Worm (Caenorhabditis elegans) whole organism, L3 larva: ENCODE data around the gene lem-4.

Experiments used
- R02D3.7 ChIP-seq: fragments of 150-350 bp; optimal IDR thresholded peaks from 2 replicates; lab custom pipeline; 2014; ENCODE audit warnings: missing biosample characterization, missing genetic modification characterization
- ZK546.5 ChIP-seq: sonication (generic microtip); optimal IDR thresholded peaks from 2 replicates; lab custom pipeline; 2017; ENCODE audit warnings: missing biosample characterization, missing genetic modification characterization
- ama-1 ChIP-seq: fragments of 150-350 bp; optimal IDR thresholded peaks from 2 replicates; lab custom pipeline; 2018
- ceh-16 ChIP-seq: sonication (generic microtip); optimal IDR thresholded peaks from 2 replicates; lab custom pipeline; 2017; ENCODE audit warnings: missing biosample characterization, missing genetic modification characterization
- ceh-28 ChIP-seq: fragments of 150-350 bp; optimal IDR thresholded peaks from 2 replicates; lab custom pipeline; 2014; ENCODE audit warnings: missing biosample characterization, missing genetic modification reagents, missing genetic modification characterization
- ceh-82 ChIP-seq: fragments of 150-350 bp; optimal IDR thresholded peaks from 2 replicates; lab custom pipeline; 2014; ENCODE audit warnings: missing biosample characterization, missing genetic modification characterization
- ceh-9 ChIP-seq: sonication (generic microtip); optimal IDR thresholded peaks from 2 replicates; lab custom pipeline; 2018; ENCODE audit warnings: missing biosample characterization, missing genetic modification characterization
- egl-27 ChIP-seq: sonication (generic microtip); optimal IDR thresholded peaks from 4 replicates; lab custom pipeline; 2017; ENCODE audit warnings: missing biosample characterization, missing genetic modification reagents, missing genetic modification characterization
- egl-5 ChIP-seq: fragments of 150-350 bp; optimal IDR thresholded peaks from 2 replicates; lab custom pipeline; 2017; ENCODE audit warnings: missing biosample characterization, missing genetic modification reagents, missing genetic modification characterization, inconsistent platforms
- elt-1 ChIP-seq: fragments of 150-350 bp; optimal IDR thresholded peaks from 2 replicates; lab custom pipeline; 2014; ENCODE audit warnings: missing biosample characterization, missing genetic modification characterization
- elt-3 ChIP-seq, 3 experiments: fragments of 150-350 bp in 1 of 3; sonication (generic microtip) in 2 of 3; optimal IDR thresholded peaks; 2 replicates in 2 of 3; 4 replicates in 1 of 3; lab custom pipeline; 2014 to 2017; ENCODE audit warnings: missing biosample characterization in 3 of 3, missing genetic modification characterization in 3 of 3
- eor-1 ChIP-seq, 2 experiments: fragments of 150-350 bp; optimal IDR thresholded peaks; 2 replicates each; lab custom pipeline; 2014 to 2018; ENCODE audit warnings: missing biosample characterization in 2 of 2, missing genetic modification characterization in 2 of 2
- fkh-10 ChIP-seq: sonication (generic microtip); optimal IDR thresholded peaks from 2 replicates; lab custom pipeline; 2017; ENCODE audit warnings: missing biosample characterization, missing genetic modification reagents, missing genetic modification characterization
- fkh-2 ChIP-seq: fragments of 150-350 bp; optimal IDR thresholded peaks from 2 replicates; lab custom pipeline; 2014; ENCODE audit warnings: missing biosample characterization, missing genetic modification reagents, missing genetic modification characterization
- hmg-11 ChIP-seq: sonication (generic microtip); optimal IDR thresholded peaks from 2 replicates; lab custom pipeline; 2016; ENCODE audit warnings: missing genetic modification characterization, missing compliant biosample characterization
- jun-1 ChIP-seq: fragments of 150-350 bp; optimal IDR thresholded peaks from 2 replicates; lab custom pipeline; 2014; ENCODE audit warnings: missing biosample characterization, missing genetic modification reagents, missing genetic modification characterization
- lin-15B ChIP-seq: fragments of 150-350 bp; optimal IDR thresholded peaks from 2 replicates; lab custom pipeline; 2014; ENCODE audit warnings: missing biosample characterization, missing genetic modification characterization
- lin-39 ChIP-seq: fragments of 150-350 bp; optimal IDR thresholded peaks from 2 replicates; lab custom pipeline; 2018; ENCODE audit warnings: missing biosample characterization, missing genetic modification reagents, missing genetic modification characterization
- lsy-12 ChIP-seq: sonication (generic microtip); optimal IDR thresholded peaks from 2 replicates; lab custom pipeline; 2016; ENCODE audit warnings: mild to moderate bottlenecking, missing genetic modification characterization, missing compliant biosample characterization
- mml-1 ChIP-seq: fragments of 150-350 bp; sonication (generic microtip); optimal IDR thresholded peaks from 3 replicates; lab custom pipeline; 2014; ENCODE audit warnings: missing biosample characterization, missing genetic modification characterization
- nfya-1 ChIP-seq: sonication (generic microtip); optimal IDR thresholded peaks from 2 replicates; lab custom pipeline; 2017; ENCODE audit warnings: missing genetic modification characterization, mild to moderate bottlenecking, missing compliant biosample characterization, antibody characterized with exemption, moderate library complexity; ENCODE audit not compliant: insufficient read depth
- nhr-11 ChIP-seq: fragments of 150-350 bp; optimal IDR thresholded peaks from 2 replicates; lab custom pipeline; 2014; ENCODE audit warnings: missing biosample characterization, missing genetic modification characterization
- nhr-12 ChIP-seq: fragments of 150-350 bp; optimal IDR thresholded peaks from 2 replicates; lab custom pipeline; 2014; ENCODE audit warnings: missing biosample characterization, missing genetic modification characterization
- nhr-23 ChIP-seq: fragments of 150-350 bp; optimal IDR thresholded peaks from 2 replicates; lab custom pipeline; 2014; ENCODE audit warnings: missing biosample characterization, missing genetic modification reagents, missing genetic modification characterization
- nhr-237 ChIP-seq: fragments of 150-350 bp; optimal IDR thresholded peaks from 2 replicates; lab custom pipeline; 2014; ENCODE audit warnings: missing biosample characterization, missing genetic modification characterization
- nhr-28 ChIP-seq: fragments of 150-350 bp; optimal IDR thresholded peaks from 2 replicates; lab custom pipeline; 2014; ENCODE audit warnings: missing biosample characterization, missing genetic modification characterization
- nhr-43 ChIP-seq: sonication (generic microtip); optimal IDR thresholded peaks from 2 replicates; lab custom pipeline; 2016; ENCODE audit warnings: mild to moderate bottlenecking, missing genetic modification characterization, missing compliant biosample characterization; ENCODE audit not compliant: poor library complexity, severe bottlenecking
- nhr-67 ChIP-seq: fragments of 150-350 bp; optimal IDR thresholded peaks from 2 replicates; lab custom pipeline; 2014; ENCODE audit warnings: missing biosample characterization, missing genetic modification characterization
- nhr-77 ChIP-seq: fragments of 150-350 bp; optimal IDR thresholded peaks from 2 replicates; lab custom pipeline; 2014; ENCODE audit warnings: missing biosample characterization, missing genetic modification characterization
- pha-4 ChIP-seq: fragments of 150-350 bp; optimal IDR thresholded peaks from 2 replicates; lab custom pipeline; 2014; ENCODE audit warnings: missing biosample characterization, missing genetic modification reagents, missing genetic modification characterization
- skn-1 ChIP-seq: fragments of 150-350 bp; optimal IDR thresholded peaks from 2 replicates; lab custom pipeline; 2014; ENCODE audit warnings: missing biosample characterization, missing genetic modification characterization
- snpc-4 ChIP-seq: fragments of 150-350 bp; optimal IDR thresholded peaks from 2 replicates; lab custom pipeline; 2014; ENCODE audit warnings: missing biosample characterization, missing genetic modification characterization
- tbx-2 ChIP-seq: sonication (generic microtip); optimal IDR thresholded peaks from 2 replicates; lab custom pipeline; 2016; ENCODE audit warnings: mild to moderate bottlenecking, missing genetic modification characterization, missing compliant biosample characterization
- unc-62 ChIP-seq: fragments of 150-350 bp; sonication (generic microtip); optimal IDR thresholded peaks from 4 replicates; lab custom pipeline; 2014; ENCODE audit warnings: missing biosample characterization, missing genetic modification reagents, missing genetic modification characterization
- zag-1 ChIP-seq: fragments of 150-350 bp; optimal IDR thresholded peaks from 2 replicates; lab custom pipeline; 2014; ENCODE audit warnings: missing biosample characterization, missing genetic modification characterization

Gene lem-4

ce11 chrIV:829691-830090 is 24.9 kb downstream of the lem-4 start:
- no peak for TF ChIP-seq unc-62 (GFP tag; lab: Kevin White, UChicago)
- no peak for TF ChIP-seq egl-5 (tag; lab: Kevin White, UChicago)
- TF ChIP-seq fkh-2 (tag; lab: Kevin White, UChicago): no peak
- TF ChIP-seq tbx-2: no peak
- no peak for TF ChIP-seq fkh-10 (GFP tag; lab: Kevin White, UChicago)
- no peak for TF ChIP-seq lin-15B
- TF ChIP-seq ceh-82: no peak
- TF ChIP-seq jun-1 (tag; lab: Kevin White, UChicago): no peak
- no peak for TF ChIP-seq nhr-12 (tag; lab: Kevin White, UChicago)
- TF ChIP-seq nhr-67 (tag; lab: Kevin White, UChicago): no peak
- no peak for TF ChIP-seq ceh-16
- TF ChIP-seq nhr-11 (tag; lab: Kevin White, UChicago): no peak
- no peak for TF ChIP-seq lsy-12 (tag; lab: Kevin White, UChicago)
- TF ChIP-seq, all 47 proteins: peak for 0

ce11 chrIV:829107-829506 is 25.5 kb downstream of the lem-4 start:
- TF ChIP-seq ceh-82 (no peak), nhr-43 (tag; lab: Kevin White, UChicago) (no peak), ZK546.5 (tag; lab: Kevin White, UChicago) (no peak), jun-1 (tag; lab: Kevin White, UChicago) (no peak), skn-1 (tag; lab: Kevin White, UChicago) (no peak), elt-1 (tag; lab: Kevin White, UChicago) (no peak), unc-62 (GFP tag; lab: Kevin White, UChicago) (no peak), lsy-12 (tag; lab: Kevin White, UChicago) (no peak), nhr-28 (tag; lab: Kevin White, UChicago) (no peak)

- TF ChIP-seq mml-1 (tag; lab: Kevin White, UChicago) (no peak), eor-1 (tag; optimal IDR thresholded peaks at IDR 0.05; lab: Kevin White, UChicago) (peak in 1 of 2 experiments; percentile 54), nhr-11 (tag; lab: Kevin White, UChicago) (no peak), hmg-11 (tag; lab: Kevin White, UChicago) (peak; percentile 85), elt-1 (tag; lab: Kevin White, UChicago) (peak; percentile 68), zag-1 (no peak), fkh-10 (GFP tag; lab: Kevin White, UChicago) (peak; percentile 10), ceh-28 (tag; lab: Kevin White, UChicago) (peak; percentile 51), snpc-4 (tag; lab: Kevin White, UChicago) (peak; percentile 63), pha-4 (peak; percentile 81), ceh-9 (tag; lab: Kevin White, UChicago) (no peak), nfya-1 (tag; lab: Kevin White, UChicago) (peak; percentile 88), nhr-237 (tag; lab: Kevin White, UChicago) (no peak), ama-1 (lab: Kevin White, UChicago) (no peak), R02D3.7 (tag; lab: Kevin White, UChicago) (peak; percentile 28), lin-39 (tag; lab: Kevin White, UChicago) (peak; percentile 66), lin-15B (peak; percentile 95), nhr-77 (tag; lab: Kevin White, UChicago) (no peak), nhr-23 (tag; lab: Kevin White, UChicago) (peak; percentile 49)
Measured at ce11 chrIV:828427-828826, 26.2 kb downstream of the lem-4 start.

ce11 chrIV:826145-826544 is 28.4 kb downstream of the lem-4 start:
- TF ChIP-seq nhr-43 (tag; lab: Kevin White, UChicago) (no peak), hmg-11 (tag; lab: Kevin White, UChicago) (no peak), ama-1 (lab: Kevin White, UChicago) (no peak), nhr-11 (tag; lab: Kevin White, UChicago) (no peak), fkh-10 (GFP tag; lab: Kevin White, UChicago) (no peak), ceh-82 (no peak), ceh-16 (no peak), snpc-4 (tag; lab: Kevin White, UChicago) (no peak), egl-5 (tag; lab: Kevin White, UChicago) (no peak), elt-3 (tag; optimal IDR thresholded peaks at IDR 0.05; lab: Kevin White, UChicago) (no peak), R02D3.7 (tag; lab: Kevin White, UChicago) (no peak), pha-4 (no peak), nhr-23 (tag; lab: Kevin White, UChicago) (no peak), elt-1 (tag; lab: Kevin White, UChicago) (no peak), ceh-28 (tag; lab: Kevin White, UChicago) (no peak), egl-27 (tag; lab: Kevin White, UChicago) (no peak)
- TF ChIP-seq, all 47 proteins: peak for 0
